Fruit fly (Drosophila melanogaster): ENCODE measurements around the gene CG34124.
A peak's percentile ranks its signal among the peaks of the same experiment; 100 is the strongest.

Gene CG34124

DNA sequence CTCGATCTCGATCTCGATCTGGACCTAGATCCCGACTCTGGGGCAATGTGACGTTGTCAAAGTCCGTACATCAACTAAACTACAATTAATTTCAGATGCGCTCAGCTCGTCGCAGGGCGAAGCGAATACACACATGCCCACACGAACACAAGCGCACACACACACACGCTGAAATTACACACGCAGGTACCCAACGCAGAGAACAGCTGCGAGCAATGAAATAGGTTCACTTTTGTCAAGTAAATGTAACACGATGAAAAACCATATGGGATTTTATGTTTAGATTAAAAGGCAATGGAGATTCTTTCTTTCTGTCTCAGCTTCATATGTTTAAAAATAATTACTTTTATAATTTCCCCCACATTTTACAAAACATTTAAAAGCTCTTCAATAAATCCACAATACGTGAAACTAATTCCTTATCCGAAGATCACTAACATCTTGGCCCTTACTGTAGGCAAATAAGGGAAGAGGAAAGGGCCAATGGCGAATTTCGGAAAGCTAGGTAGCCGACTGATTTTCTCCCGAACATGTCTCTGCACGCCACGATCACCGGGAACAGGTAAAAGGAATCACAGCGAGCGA is 42.2 kb downstream of the CG34124 start (continued):
- peak; percentile 74 to 85 for TF ChIP-seq chif (GFP tag; optimal IDR thresholded peaks at IDR 0.05)
- peak; percentile 68; the same call in 2 of the 3 replicates for TF ChIP-seq CG2889 (GFP tag; IDR thresholded peaks at IDR 0.05)
- peak; percentile 56 for TF ChIP-seq HLH54F (GFP tag; optimal IDR thresholded peaks at IDR 0.05)
- no peak for TF ChIP-seq CG8478 (optimal IDR thresholded peaks at IDR 0.05)
- no peak for TF ChIP-seq sima (GFP tag; optimal IDR thresholded peaks at IDR 0.05)
- no peak for TF ChIP-seq fru (optimal IDR thresholded peaks at IDR 0.05)
- peak; percentile 59 for TF ChIP-seq crc (GFP tag; optimal IDR thresholded peaks at IDR 0.05)
- TF ChIP-seq cwo (GFP tag; optimal IDR thresholded peaks at IDR 0.05): peak; percentile 74
- TF ChIP-seq CG4404 (GFP tag; IDR thresholded peaks at IDR 0.05): peak; percentile 81
- no peak for TF ChIP-seq tna (GFP tag; IDR thresholded peaks at IDR 0.05; ENCODE audit: partially characterized antibody)
- peak; percentile 32 for TF ChIP-seq CG31365 (tag; optimal IDR thresholded peaks at IDR 0.05)
- TF ChIP-seq ATbp (GFP tag; optimal IDR thresholded peaks at IDR 0.05): peak; percentile 77
- no peak for TF ChIP-seq jigr1 (GFP tag; IDR thresholded peaks at IDR 0.05)
- TF ChIP-seq NFAT (GFP tag; IDR thresholded peaks at IDR 0.05): peak; percentile 70
- 0 out of 2 replicates have a peak, but pooled peaks have one; percentile 53 for TF ChIP-seq toy (GFP tag; IDR thresholded peaks at IDR 0.05)
- peak; percentile 73 for TF ChIP-seq CG1602 (GFP tag; optimal IDR thresholded peaks at IDR 0.05)
- peak; percentile 73 for TF ChIP-seq stc (GFP tag; IDR thresholded peaks at IDR 0.05)
- TF ChIP-seq Fer1 (GFP tag; optimal IDR thresholded peaks at IDR 0.05): peak; percentile 86
- TF ChIP-seq CG14014 (GFP tag; IDR thresholded peaks at IDR 0.05): peak; percentile 78
- peak; percentile 46 for TF ChIP-seq tup (GFP tag; optimal IDR thresholded peaks at IDR 0.05)
- TF ChIP-seq CG12104 (GFP tag; optimal IDR thresholded peaks at IDR 0.05): peak; percentile 73
- TF ChIP-seq Optix (GFP tag; IDR thresholded peaks at IDR 0.05): peak; percentile 56; the same call in 2 of the 3 replicates
- TF ChIP-seq Dp (GFP tag; optimal IDR thresholded peaks at IDR 0.05): no peak
- TF ChIP-seq croc (GFP tag; conservative IDR thresholded peaks at IDR 0.05): peak; percentile 75
- TF ChIP-seq oc (tag; optimal IDR thresholded peaks at IDR 0.05): peak; percentile 42

DNA sequence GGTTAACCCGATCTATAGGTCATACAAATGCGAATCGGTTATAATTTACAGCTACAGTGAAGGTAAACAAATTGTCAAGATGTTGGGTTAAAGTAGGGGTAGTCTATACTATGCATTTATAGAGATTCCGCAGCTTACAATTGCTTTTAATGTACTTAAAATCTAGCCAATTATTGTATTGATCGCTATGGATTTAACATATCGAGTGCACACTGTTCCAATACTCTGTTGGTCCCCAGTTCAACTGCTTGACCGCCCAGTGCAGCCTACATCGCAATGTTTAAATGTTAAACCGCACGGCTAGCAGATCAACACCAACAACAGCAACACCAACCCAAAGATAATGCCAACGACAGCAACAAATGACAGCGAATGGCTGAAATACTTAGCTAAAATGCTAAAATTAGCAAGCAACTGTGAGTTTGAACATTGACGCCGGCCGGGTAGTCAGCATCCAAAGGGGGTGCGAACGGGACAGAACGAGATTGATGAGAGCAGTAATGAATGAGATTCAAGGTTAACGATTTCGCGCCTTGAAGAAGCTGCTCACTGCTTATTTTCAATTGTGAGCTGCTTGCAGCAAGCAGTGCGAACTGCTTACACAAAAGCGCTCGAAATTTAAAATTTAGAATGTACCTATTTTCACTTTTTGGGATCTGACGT is 42.8 kb downstream of the CG34124 start:
- TF ChIP-seq hkb (optimal IDR thresholded peaks at IDR 0.05) (peak; percentile 41), hkb (GFP tag; IDR thresholded peaks at IDR 0.05) (no peak), yki (optimal IDR thresholded peaks at IDR 0.05) (peak; percentile 21), E2f2 (GFP tag; IDR thresholded peaks at IDR 0.05) (peak; percentile 94), CG17361 (GFP tag; IDR thresholded peaks at IDR 0.05) (peak; percentile 5; the same call in 1 of the 3 replicates), Mes4 (GFP tag; optimal IDR thresholded peaks at IDR 0.05) (no peak), NfI (GFP tag; optimal IDR thresholded peaks at IDR 0.05) (no peak), Hr78 (GFP tag; optimal IDR thresholded peaks at IDR 0.05) (peak in 1 of 2 experiments; percentile 71), dimm (GFP tag; IDR thresholded peaks at IDR 0.05) (no peak), Dek (tag; optimal IDR thresholded peaks at IDR 0.05) (no peak), CG13894 (tag; optimal IDR thresholded peaks at IDR 0.05) (peak; percentile 72), CG1832 (GFP tag; optimal IDR thresholded peaks at IDR 0.05) (peak; percentile 50), sug (tag; optimal IDR thresholded peaks at IDR 0.05) (peak; percentile 41), Sox102F (GFP tag; optimal IDR thresholded peaks at IDR 0.05) (no peak), Myb (GFP tag; optimal IDR thresholded peaks at IDR 0.05) (peak; percentile 77), CG8290 (GFP tag; optimal IDR thresholded peaks at IDR 0.05) (peak; percentile 89), CG8290 (tag; optimal IDR thresholded peaks at IDR 0.05) (peak; percentile 2 to 81), Rx (GFP tag; IDR thresholded peaks at IDR 0.05) (peak; percentile 76), CG2116 (GFP tag; optimal IDR thresholded peaks at IDR 0.05) (no peak), Rfx (GFP tag; IDR thresholded peaks at IDR 0.05) (peak; percentile 54), CG2202 (tag; optimal IDR thresholded peaks at IDR 0.05) (no peak), CG1233 (GFP tag; optimal IDR thresholded peaks at IDR 0.05) (no peak), CG14667 (GFP tag; IDR thresholded peaks at IDR 0.05) (peak; percentile 24; the same call in 1 of the 2 replicates), Hsf (GFP tag; optimal IDR thresholded peaks at IDR 0.05) (no peak), btn (GFP tag; optimal IDR thresholded peaks at IDR 0.05) (no peak), CG32772 (GFP tag; IDR thresholded peaks at IDR 0.05) (peak; percentile 47; the same call in 1 of the 2 replicates), ranshi (GFP tag; IDR thresholded peaks at IDR 0.05) (peak; percentile 41; the same call in 1 of the 2 replicates)

Data from whole organism, embryonic.